Worm (Caenorhabditis elegans) whole organism, young adult: ENCODE data around the gene ugt-62.

Experiments used
- B0336.3 ChIP-seq: fragments of 200-800 bp; sonication (Bioruptor generic); IDR thresholded peaks from 2 replicates; pipeline ENCODE4 v1.3.6; 2022; ENCODE audit warnings: missing genetic modification characterization, missing compliant biosample characterization
- C06A6.2 ChIP-seq: fragments of 200-800 bp; sonication (Bioruptor generic); conservative IDR thresholded peaks from 2 replicates; pipeline ENCODE4 v1.3.6; 2022; ENCODE audit warnings: missing genetic modification characterization, missing compliant biosample characterization
- D2030.7 ChIP-seq: fragments of 200-800 bp; sonication (Bioruptor generic); IDR thresholded peaks from 2 replicates; pipeline ENCODE4 v1.3.6; 2022; ENCODE audit warnings: missing genetic modification reagents, missing genetic modification characterization, missing compliant biosample characterization
- F23B12.7 ChIP-seq: sonication (generic microtip); optimal IDR thresholded peaks from 2 replicates; lab custom pipeline; 2017; ENCODE audit warnings: missing genetic modification characterization, mild to moderate bottlenecking, missing compliant biosample characterization, antibody characterized with exemption, moderate library complexity; ENCODE audit not compliant: insufficient read depth
- F33H1.4 ChIP-seq: fragments of 200-800 bp; sonication (Bioruptor generic); IDR thresholded peaks from 2 replicates; pipeline ENCODE4 v1.3.6; 2022; ENCODE audit warnings: missing genetic modification reagents, missing genetic modification characterization, missing compliant biosample characterization
- F39B2.1 ChIP-seq: fragments of 200-800 bp; sonication (Bioruptor generic); IDR thresholded peaks from 2 replicates; pipeline ENCODE4 v1.3.6; 2022; ENCODE audit warnings: missing genetic modification reagents, missing genetic modification characterization, missing compliant biosample characterization
- F57C9.4 ChIP-seq: sonication (generic microtip); optimal IDR thresholded peaks from 2 replicates; lab custom pipeline; 2017; ENCODE audit warnings: mild to moderate bottlenecking, missing genetic modification characterization, missing compliant biosample characterization
- K12H6.12 ChIP-seq: fragments of 200-800 bp; sonication (Bioruptor generic); optimal IDR thresholded peaks from 2 replicates; lab custom pipeline; 2018; ENCODE audit warnings: mild to moderate bottlenecking, missing genetic modification characterization, missing compliant biosample characterization
- Y53G8AR.9 ChIP-seq: fragments of 200-800 bp; sonication (Bioruptor generic); conservative IDR thresholded peaks from 2 replicates; pipeline ENCODE4 v1.3.6; 2022; ENCODE audit warnings: missing genetic modification reagents, missing genetic modification characterization, missing compliant biosample characterization
- akir-1 ChIP-seq: fragments of 200-800 bp; sonication (Bioruptor generic); optimal IDR thresholded peaks from 2 replicates; lab custom pipeline; 2018; ENCODE audit warnings: mild to moderate bottlenecking, missing genetic modification characterization, moderate library complexity, missing compliant biosample characterization
- atf-7 ChIP-seq: sonication (generic microtip); optimal IDR thresholded peaks from 2 replicates; lab custom pipeline; 2017; ENCODE audit warnings: mild to moderate bottlenecking, missing genetic modification characterization, missing compliant biosample characterization
- attf-5 ChIP-seq: fragments of 200-800 bp; sonication (Bioruptor generic); optimal IDR thresholded peaks from 2 replicates; lab custom pipeline; 2018; ENCODE audit warnings: mild to moderate bottlenecking, missing genetic modification characterization, missing compliant biosample characterization
- attf-6 ChIP-seq: fragments of 200-800 bp; sonication (Bioruptor generic); IDR thresholded peaks from 2 replicates; pipeline ENCODE4 v1.3.6; 2022; ENCODE audit warnings: missing genetic modification reagents, missing genetic modification characterization, missing compliant biosample characterization
- bed-2 ChIP-seq: fragments of 200-800 bp; sonication (Bioruptor generic); IDR thresholded peaks from 2 replicates; pipeline ENCODE4 v1.3.6; 2022; ENCODE audit warnings: missing genetic modification reagents, missing genetic modification characterization, missing compliant biosample characterization
- cebp-1 ChIP-seq, 2 experiments: fragments of 200-800 bp in 1 of 2; sonication (Bioruptor generic) in 1 of 2; sonication (generic microtip) in 1 of 2; IDR thresholded peaks in 1 of 2; optimal IDR thresholded peaks in 1 of 2; 2 replicates each; pipeline versions ENCODE4 v1.3.6 to Lab custom; 2017 to 2022; ENCODE audit warnings: missing compliant biosample characterization in 2 of 2, missing genetic modification characterization in 2 of 2, mild to moderate bottlenecking in 1 of 2, missing genetic modification reagents in 1 of 2, moderate library complexity in 1 of 2
- chd-7 ChIP-seq: sonication (generic microtip); optimal IDR thresholded peaks from 2 replicates; lab custom pipeline; 2016; ENCODE audit warnings: mild to moderate bottlenecking, missing genetic modification characterization, moderate library complexity, missing compliant biosample characterization
- dox-1 ChIP-seq: fragments of 200-800 bp; sonication (Bioruptor generic); IDR thresholded peaks from 2 replicates; pipeline ENCODE4 v1.3.6; 2022; ENCODE audit warnings: missing genetic modification reagents, missing genetic modification characterization, missing compliant biosample characterization
- fkh-3 ChIP-seq: sonication (generic microtip); optimal IDR thresholded peaks from 2 replicates; lab custom pipeline; 2016; ENCODE audit warnings: mild to moderate bottlenecking, missing genetic modification characterization, missing compliant biosample characterization
- hmg-1.2 ChIP-seq: fragments of 200-800 bp; sonication (Bioruptor generic); IDR thresholded peaks from 2 replicates; pipeline ENCODE4 v1.3.6; 2022; ENCODE audit warnings: missing genetic modification reagents, missing genetic modification characterization, missing compliant biosample characterization
- hrde-1 ChIP-seq: sonication (generic microtip); optimal IDR thresholded peaks from 2 replicates; lab custom pipeline; 2016; ENCODE audit warnings: missing genetic modification characterization, mild to moderate bottlenecking, missing compliant biosample characterization, moderate library complexity, missing genotype, missing genetic modification reagents, borderline replicate concordance
- let-526 ChIP-seq: fragments of 200-800 bp; sonication (Bioruptor generic); IDR thresholded peaks from 2 replicates; pipeline ENCODE4 v1.3.6; 2022; ENCODE audit warnings: missing genetic modification reagents, missing genetic modification characterization, missing compliant biosample characterization
- lin-35 ChIP-seq, 3 experiments: fragments of 150-350 bp in 2 of 3; sonication (generic microtip) in 1 of 3; optimal IDR thresholded peaks; 2 replicates each; lab custom pipeline; 2014 to 2018; ENCODE audit warnings: missing biosample characterization in 3 of 3, missing genetic modification characterization in 3 of 3, missing genetic modification reagents in 3 of 3
- lin-40 ChIP-seq: sonication (generic microtip); optimal IDR thresholded peaks from 2 replicates; lab custom pipeline; 2016; ENCODE audit warnings: missing genetic modification characterization, mild to moderate bottlenecking, missing compliant biosample characterization, missing genotype, missing genetic modification reagents
- lin-54 ChIP-seq: fragments of 200-800 bp; sonication (Bioruptor generic); optimal IDR thresholded peaks from 2 replicates; lab custom pipeline; 2018; ENCODE audit warnings: mild to moderate bottlenecking, missing genetic modification characterization, missing compliant biosample characterization
- mcd-1 ChIP-seq: fragments of 200-800 bp; sonication (Bioruptor generic); IDR thresholded peaks from 2 replicates; pipeline ENCODE4 v1.3.6; 2022; ENCODE audit warnings: missing genetic modification reagents, missing genetic modification characterization, missing compliant biosample characterization
- mes-4 ChIP-seq: sonication (generic microtip); optimal IDR thresholded peaks from 2 replicates; lab custom pipeline; 2016; ENCODE audit warnings: missing genotype, missing genetic modification characterization, missing compliant biosample characterization
- nhr-27 ChIP-seq: fragments of 200-800 bp; sonication (Bioruptor generic); optimal IDR thresholded peaks from 2 replicates; lab custom pipeline; 2018; ENCODE audit warnings: mild to moderate bottlenecking, missing genetic modification characterization, moderate library complexity, missing compliant biosample characterization
- nhr-80 ChIP-seq: sonication (generic microtip); optimal IDR thresholded peaks from 2 replicates; lab custom pipeline; 2016; ENCODE audit warnings: missing genetic modification characterization, missing compliant biosample characterization
- nhr-90 ChIP-seq: sonication (generic microtip); optimal IDR thresholded peaks from 2 replicates; lab custom pipeline; 2016; ENCODE audit warnings: missing genotype, mild to moderate bottlenecking, missing genetic modification characterization, missing compliant biosample characterization
- pbrm-1 ChIP-seq: fragments of 200-800 bp; sonication (Bioruptor generic); IDR thresholded peaks from 2 replicates; pipeline ENCODE4 v1.3.6; 2022; ENCODE audit warnings: missing genetic modification reagents, missing genetic modification characterization, missing compliant biosample characterization
- pha-4 ChIP-seq: fragments of 150-350 bp; sonication (generic microtip); optimal IDR thresholded peaks from 2 replicates; lab custom pipeline; 2014; ENCODE audit warnings: missing biosample characterization, missing genetic modification reagents, missing genetic modification characterization
- sdz-38 ChIP-seq: sonication (generic microtip); optimal IDR thresholded peaks from 2 replicates; lab custom pipeline; 2016; ENCODE audit warnings: missing genotype, missing genetic modification characterization, missing compliant biosample characterization
- snpc-1.1 ChIP-seq: sonication (generic microtip); optimal IDR thresholded peaks from 2 replicates; lab custom pipeline; 2017; ENCODE audit warnings: missing genetic modification characterization, mild to moderate bottlenecking, missing compliant biosample characterization, antibody characterized with exemption, moderate library complexity, missing genotype, missing genetic modification reagents; ENCODE audit not compliant: insufficient read depth
- snpc-4 ChIP-seq, 5 experiments: fragments of 150-350 bp in 1 of 5; sonication (generic microtip) in 4 of 5; optimal IDR thresholded peaks; 2 replicates each; lab custom pipeline; 2014 to 2018; ENCODE audit warnings: missing genetic modification characterization in 5 of 5, missing biosample characterization in 3 of 5, antibody characterized with exemption in 2 of 5, mild to moderate bottlenecking in 2 of 5, missing compliant biosample characterization in 2 of 5, missing genotype in 2 of 5, moderate library complexity in 2 of 5, missing genetic modification reagents in 1 of 5
- somi-1 ChIP-seq: fragments of 200-800 bp; sonication (Bioruptor generic); optimal IDR thresholded peaks from 2 replicates; lab custom pipeline; 2018; ENCODE audit warnings: mild to moderate bottlenecking, missing genetic modification characterization, missing compliant biosample characterization
- tbp1 ChIP-seq: fragments of 200-800 bp; sonication (Bioruptor generic); optimal IDR thresholded peaks from 2 replicates; lab custom pipeline; 2018; ENCODE audit warnings: mild to moderate bottlenecking, missing genetic modification characterization, missing compliant biosample characterization
- unc-130 ChIP-seq: sonication (generic microtip); optimal IDR thresholded peaks from 2 replicates; lab custom pipeline; 2016; ENCODE audit warnings: missing genetic modification reagents, missing genetic modification characterization, missing compliant biosample characterization
- zfh-2 ChIP-seq: fragments of 200-800 bp; sonication (Bioruptor generic); conservative IDR thresholded peaks from 2 replicates; pipeline ENCODE4 v1.3.6; 2022; ENCODE audit warnings: missing genetic modification reagents, missing genetic modification characterization, missing compliant biosample characterization
- ztf-22 ChIP-seq: fragments of 200-800 bp; sonication (Bioruptor generic); optimal IDR thresholded peaks from 2 replicates; lab custom pipeline; 2018; ENCODE audit warnings: mild to moderate bottlenecking, missing genetic modification characterization, moderate library complexity, missing compliant biosample characterization
- ztf-26 ChIP-seq: sonication (generic microtip); optimal IDR thresholded peaks from 2 replicates; lab custom pipeline; 2017; ENCODE audit warnings: missing genetic modification characterization, missing compliant biosample characterization

Gene ugt-62

ce11 chrIII:4560393-4560890, 20.0 kb upstream of the ugt-62 start:
- peak; percentile 3 for TF ChIP-seq unc-130 (GFP tag; lab: Kevin White, UChicago)
- TF ChIP-seq fkh-3, result no peak
- no peak for TF ChIP-seq chd-7 (tag; lab: Kevin White, UChicago)
- no peak for TF ChIP-seq pha-4 (tag; lab: Kevin White, UChicago)
- no peak for TF ChIP-seq D2030.7 (GFP tag; lab: Robert Waterston, UW)
- TF ChIP-seq nhr-80 (tag; lab: Kevin White, UChicago), result peak; percentile 70
- no peak for TF ChIP-seq F23B12.7 (tag; lab: Kevin White, UChicago)
- TF ChIP-seq Y53G8AR.9 (GFP tag; lab: Robert Waterston, UW), result no peak
- TF ChIP-seq snpc-1.1, result no peak
- TF ChIP-seq bed-2 (GFP tag; lab: Robert Waterston, UW), result no peak
- TF ChIP-seq zfh-2 (GFP tag; lab: Robert Waterston, UW), result peak; percentile 87
- TF ChIP-seq attf-6 (GFP tag; lab: Robert Waterston, UW), result no peak
- TF ChIP-seq somi-1 (GFP tag; lab: Kevin White, UChicago), result no peak
- no peak for TF ChIP-seq mes-4 (tag; lab: Kevin White, UChicago)
- no peak for TF ChIP-seq F39B2.1
- TF ChIP-seq ztf-22 (GFP tag; lab: Kevin White, UChicago), result peak; percentile 22
- TF ChIP-seq nhr-90, result no peak
- TF ChIP-seq F33H1.4 (GFP tag; lab: Robert Waterston, UW), result no peak
- TF ChIP-seq hmg-1.2 (GFP tag; lab: Robert Waterston, UW), result peak; percentile 94
- peak; percentile 16 for TF ChIP-seq ztf-26 (tag; lab: Kevin White, UChicago)
- TF ChIP-seq lin-40 (tag; lab: Kevin White, UChicago), result peak; percentile 68
- no peak for TF ChIP-seq lin-54 (GFP tag; lab: Kevin White, UChicago)
- TF ChIP-seq lin-35 (GFP tag; optimal IDR thresholded peaks at IDR 0.05; lab: Kevin White, UChicago), result peak in 1 of 3 experiments; percentile 36
- TF ChIP-seq attf-5 (GFP tag; lab: Kevin White, UChicago), result peak; percentile 35
- no peak for TF ChIP-seq akir-1 (GFP tag; lab: Kevin White, UChicago)
- TF ChIP-seq hrde-1 (tag; lab: Kevin White, UChicago), result no peak
- 0 out of 2 replicates have a peak, but pooled peaks have one; percentile 49 for TF ChIP-seq C06A6.2 (GFP tag; lab: Robert Waterston, UW)
- TF ChIP-seq F57C9.4 (tag; lab: Kevin White, UChicago), result no peak
- no peak for TF ChIP-seq let-526
- TF ChIP-seq tbp1 (GFP tag; lab: Kevin White, UChicago), result peak; percentile 17
- peak; percentile 58 for TF ChIP-seq K12H6.12
- TF ChIP-seq sdz-38 (tag; lab: Kevin White, UChicago), result no peak
- TF ChIP-seq atf-7, result peak; percentile 72
- no peak for TF ChIP-seq nhr-27 (tag; lab: Kevin White, UChicago)
- no peak for TF ChIP-seq snpc-4 (GFP tag; optimal IDR thresholded peaks at IDR 0.05; lab: Kevin White, UChicago)
- TF ChIP-seq snpc-4 (tag; optimal IDR thresholded peaks at IDR 0.05; lab: Kevin White, UChicago), result peak in 2 of 4 experiments; percentile 6 to 10
- peak; percentile 64 for TF ChIP-seq B0336.3
- TF ChIP-seq pbrm-1, result peak; percentile 72
- no peak for TF ChIP-seq cebp-1 (GFP tag; IDR thresholded peaks at IDR 0.05; lab: Robert Waterston, UW)
- TF ChIP-seq cebp-1 (tag; optimal IDR thresholded peaks at IDR 0.05; lab: Kevin White, UChicago), result peak; percentile 53
- TF ChIP-seq mcd-1 (GFP tag; lab: Robert Waterston, UW), result peak; percentile 50
- peak; percentile 71 for TF ChIP-seq dox-1 (GFP tag; lab: Robert Waterston, UW)
- TF ChIP-seq, all 124 proteins: peak for 19
